Fruit fly (Drosophila melanogaster) whole organism, embryonic: ENCODE results near the gene Ir94d.

Experiments
- Atf3 ChIP-seq: fragments of 200-800 bp; sonication (Bioruptor generic); optimal IDR thresholded peaks from 3 replicates; lab custom pipeline; 2016; ENCODE audit warnings: missing biosample characterization, missing genetic modification characterization
- B-H1 ChIP-seq: fragments of 200-800 bp; sonication (Bioruptor generic); IDR thresholded peaks from 3 replicates; pipeline ENCODE4 v1.3.6; 2022; ENCODE audit warnings: missing biosample characterization, missing genetic modification characterization
- CG10979 ChIP-seq: fragments of 200-800 bp; sonication (Bioruptor generic); optimal IDR thresholded peaks from 2 replicates; lab custom pipeline; 2018; ENCODE audit warnings: missing biosample characterization, mild to moderate bottlenecking, missing genetic modification characterization, moderate library complexity
- CG11456 ChIP-seq: fragments of 200-800 bp; sonication (Bioruptor generic); IDR thresholded peaks from 3 replicates; pipeline ENCODE4 v1.3.6; 2022; ENCODE audit warnings: missing biosample characterization, missing genetic modification characterization
- CG11723 ChIP-seq: fragments of 200-800 bp; sonication (Bioruptor generic); optimal IDR thresholded peaks from 2 replicates; lab custom pipeline; 2017; ENCODE audit warnings: missing biosample characterization, mild to moderate bottlenecking, missing genetic modification characterization
- CG13624 ChIP-seq: fragments of 200-800 bp; sonication (Bioruptor generic); optimal IDR thresholded peaks from 2 replicates; lab custom pipeline; 2016; ENCODE audit warnings: missing biosample characterization, missing genetic modification characterization
- CG14050 ChIP-seq: fragments of 200-800 bp; sonication (Bioruptor generic); IDR thresholded peaks from 3 replicates; pipeline ENCODE4 v1.3.6; 2022; ENCODE audit warnings: missing biosample characterization, missing genetic modification characterization
- CG15479 ChIP-seq: fragments of 200-800 bp; sonication (Bioruptor generic); optimal IDR thresholded peaks from 3 replicates; lab custom pipeline; 2019; ENCODE audit warnings: missing biosample characterization, mild to moderate bottlenecking, missing genetic modification characterization, moderate library complexity
- CG17361 ChIP-seq: fragments of 200-800 bp; sonication (Bioruptor generic); IDR thresholded peaks from 3 replicates; pipeline ENCODE4 v1.3.6; 2022; ENCODE audit warnings: missing biosample characterization, missing genetic modification characterization
- CG17385 ChIP-seq: fragments of 200-800 bp; sonication (Bioruptor generic); optimal IDR thresholded peaks from 3 replicates; lab custom pipeline; 2018; ENCODE audit warnings: missing biosample characterization, mild to moderate bottlenecking, missing genetic modification characterization
- CG1792 ChIP-seq: fragments of 200-800 bp; sonication (Bioruptor generic); optimal IDR thresholded peaks from 2 replicates; lab custom pipeline; 2016; ENCODE audit warnings: missing biosample characterization, missing genetic modification characterization
- CG18011 ChIP-seq: fragments of 200-800 bp; sonication (Bioruptor generic); optimal IDR thresholded peaks from 2 replicates; lab custom pipeline; 2017; ENCODE audit warnings: missing biosample characterization, missing genetic modification characterization, mild to moderate bottlenecking, moderate library complexity, missing genotype
- CG18262 ChIP-seq: fragments of 200-800 bp; optimal IDR thresholded peaks from 3 replicates; lab custom pipeline; 2019; ENCODE audit warnings: missing biosample characterization, mild to moderate bottlenecking, missing genetic modification characterization, moderate library complexity
- CG18599 ChIP-seq: fragments of 200-800 bp; sonication (Bioruptor generic); optimal IDR thresholded peaks from 3 replicates; lab custom pipeline; 2017; ENCODE audit warnings: missing biosample characterization, missing genetic modification characterization, mild to moderate bottlenecking, moderate library complexity, missing genetic modification reagents
- CG2120 ChIP-seq: fragments of 200-800 bp; sonication (Bioruptor generic); optimal IDR thresholded peaks from 3 replicates; lab custom pipeline; 2016; ENCODE audit warnings: missing biosample characterization, missing genetic modification characterization
- CG3163 ChIP-seq: fragments of 200-800 bp; sonication (Bioruptor generic); optimal IDR thresholded peaks from 3 replicates; lab custom pipeline; 2016; ENCODE audit warnings: missing biosample characterization, missing genetic modification characterization
- CG4424 ChIP-seq: fragments of 200-800 bp; sonication (Bioruptor generic); optimal IDR thresholded peaks from 3 replicates; lab custom pipeline; 2016; ENCODE audit warnings: missing biosample characterization, missing genetic modification characterization
- CG4730 ChIP-seq: fragments of 200-800 bp; sonication (Bioruptor generic); IDR thresholded peaks from 2 replicates; pipeline ENCODE4 v1.3.6; 2022; ENCODE audit warnings: missing biosample characterization, missing genetic modification characterization
- CG5180 ChIP-seq: fragments of 200-800 bp; sonication (Bioruptor generic); optimal IDR thresholded peaks from 3 replicates; lab custom pipeline; 2017; ENCODE audit warnings: missing biosample characterization, missing genetic modification characterization, mild to moderate bottlenecking, moderate library complexity, missing genetic modification reagents
- CG6654 ChIP-seq: fragments of 200-800 bp; sonication (Bioruptor generic); optimal IDR thresholded peaks from 2 replicates; lab custom pipeline; 2017; ENCODE audit warnings: missing biosample characterization, mild to moderate bottlenecking, missing genetic modification characterization
- CG7963 ChIP-seq: fragments of 200-800 bp; sonication (Bioruptor generic); IDR thresholded peaks from 3 replicates; pipeline ENCODE4 v1.3.6; 2022; ENCODE audit warnings: missing biosample characterization, missing genetic modification characterization; ENCODE audit not compliant: partially characterized antibody
- CTCF ChIP-seq: fragments of 200-800 bp; sonication (Bioruptor generic); optimal IDR thresholded peaks from 2 replicates; lab custom pipeline; 2017; ENCODE audit warnings: missing biosample characterization, mild to moderate bottlenecking, missing genetic modification characterization, moderate library complexity
- Chrac-16 ChIP-seq: fragments of 200-800 bp; sonication (Bioruptor generic); optimal IDR thresholded peaks from 3 replicates; lab custom pipeline; 2016; ENCODE audit warnings: missing biosample characterization, missing genetic modification characterization
- Deaf1 ChIP-seq: fragments of 200-800 bp; optimal IDR thresholded peaks from 3 replicates; lab custom pipeline; 2019; ENCODE audit warnings: missing biosample characterization, mild to moderate bottlenecking, missing genetic modification characterization, moderate library complexity
- Elba2 ChIP-seq: fragments of 200-800 bp; sonication (Bioruptor generic); optimal IDR thresholded peaks from 3 replicates; lab custom pipeline; 2016; ENCODE audit warnings: missing biosample characterization, missing genetic modification characterization
- H2.0 ChIP-seq: fragments of 200-800 bp; sonication (Bioruptor generic); IDR thresholded peaks from 2 replicates; pipeline ENCODE4 v1.3.6; 2022; ENCODE audit warnings: missing biosample characterization, missing genetic modification characterization
- Hr51 ChIP-seq, 2 experiments: fragments of 200-800 bp; sonication (Bioruptor generic); optimal IDR thresholded peaks; 2 replicates in 1 of 2; 3 replicates in 1 of 2; lab custom pipeline; 2016 to 2018; ENCODE audit warnings: missing biosample characterization in 2 of 2, missing genetic modification characterization in 2 of 2, mild to moderate bottlenecking in 1 of 2, moderate library complexity in 1 of 2
- Hsf ChIP-seq: fragments of 200-800 bp; sonication (Bioruptor generic); optimal IDR thresholded peaks from 3 replicates; lab custom pipeline; 2016; ENCODE audit warnings: missing biosample characterization, missing genetic modification characterization
- MBD-R2 ChIP-seq: fragments of 200-800 bp; sonication (Bioruptor generic); IDR thresholded peaks from 2 replicates; pipeline ENCODE4 v1.3.6; 2022; ENCODE audit warnings: missing biosample characterization, missing genetic modification characterization
- NC2α ChIP-seq: fragments of 200-800 bp; sonication (Bioruptor generic); optimal IDR thresholded peaks from 2 replicates; lab custom pipeline; 2016; ENCODE audit warnings: missing biosample characterization, missing genetic modification characterization
- Scr ChIP-seq: fragments of 200-800 bp; sonication (Bioruptor generic); IDR thresholded peaks from 2 replicates; pipeline ENCODE4 v1.3.6; 2022; ENCODE audit warnings: missing biosample characterization, missing genetic modification characterization; ENCODE audit not compliant: partially characterized antibody
- Ssrp ChIP-seq: fragments of 200-800 bp; sonication (Bioruptor generic); optimal IDR thresholded peaks from 2 replicates; lab custom pipeline; 2018; ENCODE audit warnings: missing biosample characterization, mild to moderate bottlenecking, missing genetic modification characterization, moderate library complexity
- ab ChIP-seq: fragments of 200-800 bp; sonication (Bioruptor generic); optimal IDR thresholded peaks from 2 replicates; lab custom pipeline; 2016; ENCODE audit warnings: missing biosample characterization, missing genetic modification characterization
- al ChIP-seq: fragments of 200-800 bp; sonication (Bioruptor generic); IDR thresholded peaks from 2 replicates; pipeline ENCODE4 v1.3.6; 2022; ENCODE audit warnings: missing biosample characterization, missing genetic modification characterization
- bcd ChIP-seq: fragments of 200-800 bp; sonication (Bioruptor generic); optimal IDR thresholded peaks from 2 replicates; lab custom pipeline; 2017; ENCODE audit warnings: missing biosample characterization, mild to moderate bottlenecking, missing genetic modification characterization
- caup ChIP-seq: fragments of 200-800 bp; sonication (Bioruptor generic); optimal IDR thresholded peaks from 3 replicates; lab custom pipeline; 2017; ENCODE audit warnings: missing biosample characterization, mild to moderate bottlenecking, missing genetic modification characterization, moderate library complexity; ENCODE audit not compliant: severe bottlenecking
- dati ChIP-seq: fragments of 200-800 bp; sonication (Bioruptor generic); IDR thresholded peaks from 2 replicates; pipeline ENCODE4 v1.3.6; 2022; ENCODE audit warnings: missing biosample characterization, missing genetic modification characterization
- dmrt11E ChIP-seq: fragments of 200-800 bp; sonication (Bioruptor generic); optimal IDR thresholded peaks from 3 replicates; lab custom pipeline; 2018; ENCODE audit warnings: missing biosample characterization, mild to moderate bottlenecking, missing genetic modification characterization, moderate library complexity
- gce ChIP-seq: fragments of 200-800 bp; sonication (Bioruptor generic); IDR thresholded peaks from 3 replicates; pipeline ENCODE4 v1.3.6; 2022; ENCODE audit warnings: missing biosample characterization, missing genetic modification characterization
- gcm2 ChIP-seq: fragments of 200-800 bp; sonication (Bioruptor generic); optimal IDR thresholded peaks from 2 replicates; lab custom pipeline; 2016; ENCODE audit warnings: missing biosample characterization, missing genetic modification characterization
- gem ChIP-seq: fragments of 200-800 bp; sonication (Bioruptor generic); optimal IDR thresholded peaks from 2 replicates; lab custom pipeline; 2019; ENCODE audit warnings: missing biosample characterization, mild to moderate bottlenecking, missing genetic modification characterization, moderate library complexity
- gsb ChIP-seq: fragments of 200-800 bp; sonication (Bioruptor generic); IDR thresholded peaks from 2 replicates; pipeline ENCODE4 v1.3.6; 2022; ENCODE audit warnings: missing biosample characterization, missing genetic modification characterization
- h ChIP-seq: fragments of >200 bp; optimal IDR thresholded peaks from 2 replicates; lab custom pipeline; 2017
- ind ChIP-seq: fragments of 200-800 bp; sonication (Bioruptor generic); optimal IDR thresholded peaks from 3 replicates; lab custom pipeline; 2016; ENCODE audit warnings: missing biosample characterization, missing genetic modification characterization
- odd ChIP-seq: fragments of 200-800 bp; sonication (Bioruptor generic); optimal IDR thresholded peaks from 2 replicates; lab custom pipeline; 2017; ENCODE audit warnings: missing biosample characterization, mild to moderate bottlenecking, missing genetic modification characterization
- repo ChIP-seq: fragments of 200-800 bp; sonication (Bioruptor generic); optimal IDR thresholded peaks from 2 replicates; lab custom pipeline; 2016; ENCODE audit warnings: missing biosample characterization, missing genetic modification characterization
- sens ChIP-seq: fragments of 200-800 bp; sonication (Bioruptor generic); peaks from one replicate; lab custom pipeline; 2016; ENCODE audit warnings: missing biosample characterization, missing genetic modification characterization
- so ChIP-seq: fragments of 200-800 bp; sonication (Bioruptor generic); IDR thresholded peaks from 3 replicates; pipeline ENCODE4 v1.3.6; 2022; ENCODE audit warnings: missing biosample characterization, missing genetic modification characterization
- ttk ChIP-seq: fragments of 200-800 bp; sonication (Bioruptor generic); IDR thresholded peaks from 2 replicates; pipeline ENCODE4 v2.1.2; 2022; ENCODE audit warnings: missing biosample characterization, missing genetic modification characterization
- vfl ChIP-seq: fragments of 200-800 bp; sonication (Bioruptor generic); optimal IDR thresholded peaks from 2 replicates; lab custom pipeline; 2016; ENCODE audit warnings: missing biosample characterization, missing genetic modification characterization
- zfh1 ChIP-seq: fragments of 200-800 bp; sonication (Bioruptor generic); IDR thresholded peaks from 3 replicates; pipeline ENCODE4 v1.3.6; 2022; ENCODE audit warnings: missing biosample characterization, missing genetic modification characterization
- zfh2 ChIP-seq: fragments of 200-800 bp; sonication (Bioruptor generic); optimal IDR thresholded peaks from 2 replicates; lab custom pipeline; 2016; ENCODE audit warnings: missing biosample characterization, missing genetic modification characterization

Gene Ir94d

dm6 chr3R:23356920-23357386 lies 45.7 kb upstream of the Ir94d start (continued):
- TF ChIP-seq repo (GFP tag; lab: Kevin White, UChicago), result no peak
- TF ChIP-seq H2.0 (GFP tag; lab: Robert Waterston, UW), result peak; percentile 73
- peak; percentile 81 for TF ChIP-seq bcd (GFP tag; lab: Kevin White, UChicago)
- TF ChIP-seq CTCF (GFP tag; lab: Kevin White, UChicago), result no peak
- peak; percentile 92 for TF ChIP-seq CG17385
- TF ChIP-seq ab (GFP tag; lab: Kevin White, UChicago), result no peak
- peak in 1 of 2 experiments; percentile 98 for TF ChIP-seq Hr51 (GFP tag; optimal IDR thresholded peaks at IDR 0.05; lab: Kevin White, UChicago)
- TF ChIP-seq vfl, result no peak
- TF ChIP-seq ttk, result peak; percentile 64
- peak; percentile 83 for TF ChIP-seq CG18599 (GFP tag; lab: Kevin White, UChicago)
- TF ChIP-seq sens (GFP tag; lab: Kevin White, UChicago), result peak; percentile 74
- TF ChIP-seq gce (GFP tag; lab: Robert Waterston, UW), result peak; percentile 66; the same call in 1 of the 3 replicates
- TF ChIP-seq CG6654 (GFP tag; lab: Kevin White, UChicago), result peak; percentile 49
- no peak for TF ChIP-seq CG15479 (GFP tag; lab: Kevin White, UChicago)
- TF ChIP-seq gcm2, result no peak
- TF ChIP-seq so (GFP tag; lab: Robert Waterston, UW), result peak; percentile 75; the same call in 2 of the 3 replicates
- TF ChIP-seq CG7963 (GFP tag; lab: Robert Waterston, UW), result no peak
- peak; percentile 36 for TF ChIP-seq CG18011 (GFP tag; lab: Kevin White, UChicago)
- TF ChIP-seq CG4424 (GFP tag; lab: Kevin White, UChicago), result peak; percentile 33
- TF ChIP-seq Scr (GFP tag; lab: Robert Waterston, UW), result no peak
- TF ChIP-seq gsb (GFP tag; lab: Robert Waterston, UW), result peak; percentile 55; the same call in 1 of the 2 replicates
- TF ChIP-seq NC2α (GFP tag; lab: Kevin White, UChicago), result no peak
- TF ChIP-seq al (GFP tag; lab: Robert Waterston, UW), result peak; percentile 70; the same call in 1 of the 2 replicates
- TF ChIP-seq ind (GFP tag; lab: Kevin White, UChicago), result peak; percentile 39
- TF ChIP-seq CG11723 (GFP tag; lab: Kevin White, UChicago), result peak; percentile 57
- no peak for TF ChIP-seq h (lab: Kevin White, UChicago)
- TF ChIP-seq dmrt11E (tag; lab: Kevin White, UChicago), result peak; percentile 89
- TF ChIP-seq MBD-R2 (GFP tag; lab: Robert Waterston, UW), result no peak
- TF ChIP-seq CG11456 (GFP tag; lab: Robert Waterston, UW), result peak; percentile 36; the same call in 1 of the 3 replicates
- TF ChIP-seq Hsf (GFP tag; lab: Kevin White, UChicago), result peak; percentile 38
- TF ChIP-seq Elba2 (GFP tag; lab: Kevin White, UChicago), result no peak
- TF ChIP-seq zfh2, result no peak
- TF ChIP-seq Chrac-16 (GFP tag; lab: Kevin White, UChicago), result peak; percentile 63
- TF ChIP-seq B-H1 (GFP tag; lab: Robert Waterston, UW), result peak; percentile 73
- TF ChIP-seq CG18262 (tag; lab: Kevin White, UChicago), result peak; percentile 92
- peak; percentile 72 for TF ChIP-seq CG4730
- peak; percentile 80 for TF ChIP-seq CG17361
- TF ChIP-seq dati (GFP tag; lab: Robert Waterston, UW), result no peak
- TF ChIP-seq CG14050 (GFP tag; lab: Robert Waterston, UW), result peak; percentile 53; the same call in 1 of the 3 replicates
- TF ChIP-seq zfh1 (GFP tag; lab: Robert Waterston, UW), result peak; percentile 76
- TF ChIP-seq CG13624 (GFP tag; lab: Kevin White, UChicago), result peak; percentile 28
- peak; percentile 65 for TF ChIP-seq CG2120 (GFP tag; lab: Kevin White, UChicago)
- TF ChIP-seq CG3163 (GFP tag; lab: Kevin White, UChicago), result no peak
- TF ChIP-seq Atf3 (GFP tag; lab: Kevin White, UChicago), result no peak
- no peak for TF ChIP-seq CG1792
- TF ChIP-seq Deaf1 (tag; lab: Kevin White, UChicago), result peak; percentile 72
- peak; percentile 87 for TF ChIP-seq odd (GFP tag; lab: Kevin White, UChicago)
- TF ChIP-seq Ssrp (tag; lab: Kevin White, UChicago), result peak; percentile 91
- TF ChIP-seq gem, result peak; percentile 95
- TF ChIP-seq caup, result peak; percentile 74
- TF ChIP-seq CG5180 (GFP tag; lab: Kevin White, UChicago), result peak; percentile 43
- TF ChIP-seq CG10979, result peak; percentile 75
